Worm (Caenorhabditis elegans): ENCODE data around the gene snu-13.

Gene snu-13

DNA sequence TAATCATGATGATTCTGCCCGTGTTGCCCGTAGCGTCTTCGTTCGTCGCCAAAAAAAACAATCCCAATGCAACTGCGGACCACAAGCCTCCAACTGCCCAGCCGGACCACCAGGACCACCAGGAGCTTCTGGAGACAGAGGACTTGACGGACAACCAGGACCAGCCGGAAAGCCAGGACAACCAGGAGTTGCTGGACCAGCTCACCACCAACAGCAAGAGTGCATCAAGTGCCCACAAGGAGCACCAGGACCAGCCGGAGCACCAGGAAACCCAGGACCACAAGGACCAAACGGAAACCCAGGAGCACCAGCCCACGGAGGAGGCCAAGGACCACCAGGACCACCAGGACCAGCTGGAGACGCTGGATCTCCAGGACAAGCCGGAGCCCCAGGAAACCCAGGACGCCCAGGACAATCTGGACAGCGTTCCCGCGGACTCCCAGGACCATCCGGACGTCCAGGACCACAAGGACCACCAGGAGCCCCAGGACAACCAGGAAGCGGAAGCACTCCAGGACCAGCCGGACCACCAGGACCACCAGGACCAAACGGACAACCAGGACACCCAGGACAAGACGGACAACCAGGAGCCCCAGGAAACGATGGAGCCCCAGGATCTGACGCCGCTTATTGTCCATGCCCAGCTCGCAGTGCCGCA lies 49.1 kb upstream of the snu-13 start:
- TF ChIP-seq zip-5 (tag; optimal IDR thresholded peaks at IDR 0.05) (no peak), pax-1 (tag; optimal IDR thresholded peaks at IDR 0.05) (no peak), npax-4 (tag; optimal IDR thresholded peaks at IDR 0.05) (no peak), hlh-6 (tag; optimal IDR thresholded peaks at IDR 0.05) (no peak), syd-9 (tag; optimal IDR thresholded peaks at IDR 0.05) (peak; percentile 5), C08G9.2 (tag; optimal IDR thresholded peaks at IDR 0.05) (no peak), elt-4 (tag; optimal IDR thresholded peaks at IDR 0.05) (peak; percentile 85), tbx-7 (tag; optimal IDR thresholded peaks at IDR 0.05) (no peak), ceh-30 (tag; optimal IDR thresholded peaks at IDR 0.05) (no peak), lin-11 (tag; optimal IDR thresholded peaks at IDR 0.05) (no peak)

DNA sequence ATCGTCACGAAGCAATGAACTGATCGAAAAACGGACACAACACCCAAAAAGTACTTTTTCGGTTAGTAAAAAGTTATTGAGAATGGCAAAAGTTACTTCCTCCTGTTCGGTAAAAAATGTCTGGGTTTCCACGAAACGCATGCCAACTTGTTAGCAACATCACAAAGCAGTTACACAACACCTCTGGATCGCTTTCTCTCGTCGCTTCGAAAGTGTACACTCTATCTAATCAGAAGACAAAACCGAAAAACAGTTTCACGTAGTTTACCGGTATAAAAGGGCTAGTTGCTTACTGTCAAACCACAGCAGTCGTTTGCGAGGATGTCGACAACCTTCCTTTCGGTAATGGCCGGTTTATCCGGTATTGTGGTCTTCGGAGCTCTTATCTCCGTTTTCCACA lies 48.5 kb upstream of the snu-13 start, which contains the start of gene col-80:
col-80 (plus strand) TSS at position 301 of the 400 bp plus-strand sequence.
- TF ChIP-seq sox-4 (tag; optimal IDR thresholded peaks at IDR 0.05): no peak
- TF ChIP-seq pqm-1 (tag; optimal IDR thresholded peaks at IDR 0.05): no peak
- no peak for TF ChIP-seq ahr-1 (tag; optimal IDR thresholded peaks at IDR 0.05)
- TF ChIP-seq pag-3 (tag; optimal IDR thresholded peaks at IDR 0.05; ENCODE audit: borderline replicate concordance): no peak
- no peak for TF ChIP-seq ceh-31 (tag; optimal IDR thresholded peaks at IDR 0.05)
- no peak for TF ChIP-seq pros-1 (tag; optimal IDR thresholded peaks at IDR 0.05)
- TF ChIP-seq pha-2 (tag; optimal IDR thresholded peaks at IDR 0.05): no peak
- no peak for TF ChIP-seq sox-2 (GFP tag; IDR thresholded peaks at IDR 0.05)
- no peak for TF ChIP-seq unc-86 (tag; optimal IDR thresholded peaks at IDR 0.05)
- TF ChIP-seq ceh-45 (GFP tag; IDR thresholded peaks at IDR 0.05): no peak
- no peak for TF ChIP-seq K02D7.2 (tag; optimal IDR thresholded peaks at IDR 0.05)
- no peak for TF ChIP-seq ceh-19 (GFP tag; optimal IDR thresholded peaks at IDR 0.05)
- no peak for TF ChIP-seq ztf-16 (tag; optimal IDR thresholded peaks at IDR 0.05)
- TF ChIP-seq sdc-2 (tag; optimal IDR thresholded peaks at IDR 0.05): no peak

DNA sequence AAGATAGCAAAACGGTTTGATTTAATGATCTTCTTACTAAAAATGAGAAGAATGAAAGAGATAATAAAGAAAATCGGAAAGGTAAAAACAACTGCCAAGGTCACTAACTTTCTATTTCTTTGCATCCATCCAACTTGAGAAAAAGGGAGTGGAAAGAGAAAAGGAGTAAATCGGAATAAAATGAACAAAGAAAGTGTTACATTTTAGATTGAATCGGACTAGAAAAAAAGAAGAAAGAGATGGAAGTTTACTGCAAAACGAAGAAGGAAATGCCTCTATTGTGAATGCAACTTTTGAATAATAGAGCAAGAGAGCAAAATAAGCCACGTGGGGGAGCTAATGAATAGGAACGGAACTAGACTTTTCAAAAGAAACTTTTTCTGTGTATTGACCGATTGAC lies 47.6 kb upstream of the snu-13 start:
- TF ChIP-seq ceh-18 (tag; optimal IDR thresholded peaks at IDR 0.05) (no peak), K02D7.2 (tag; optimal IDR thresholded peaks at IDR 0.05) (no peak), ttx-3 (tag; optimal IDR thresholded peaks at IDR 0.05) (no peak), hlh-30 (tag; optimal IDR thresholded peaks at IDR 0.05; ENCODE audit: insufficient read depth) (no peak), syd-9 (tag; optimal IDR thresholded peaks at IDR 0.05) (no peak), rnt-1 (tag; optimal IDR thresholded peaks at IDR 0.05) (no peak)

DNA sequence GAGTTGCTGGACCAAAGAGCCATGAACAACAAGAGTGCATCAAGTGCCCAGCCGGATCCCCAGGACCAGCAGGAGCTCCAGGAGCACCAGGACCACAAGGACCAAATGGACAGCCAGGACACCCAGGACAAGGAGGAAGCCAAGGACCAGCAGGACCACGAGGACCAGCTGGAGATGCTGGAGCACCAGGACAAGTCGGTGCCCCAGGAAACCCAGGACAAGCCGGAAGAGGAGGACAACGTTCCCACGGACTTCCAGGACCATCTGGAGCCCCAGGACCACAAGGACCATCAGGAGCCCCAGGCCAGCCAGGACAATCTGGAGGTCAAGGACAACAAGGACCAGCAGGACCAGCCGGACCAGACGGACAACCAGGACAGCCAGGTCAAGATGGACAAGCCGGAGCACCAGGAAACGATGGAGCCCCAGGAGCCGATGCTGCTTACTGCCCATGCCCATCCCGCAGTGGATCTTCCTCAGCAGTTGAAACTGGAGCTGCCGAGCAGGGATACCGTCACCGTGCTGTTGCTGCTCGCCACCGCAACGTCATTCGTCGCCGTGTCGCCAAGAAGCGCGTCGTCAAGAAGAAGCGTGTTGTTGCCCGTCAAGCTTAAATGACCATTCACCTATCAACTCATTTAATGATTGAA lies 47.0 kb upstream of the snu-13 start:
- peak; percentile 52 for TF ChIP-seq hlh-6 (tag; optimal IDR thresholded peaks at IDR 0.05)
- TF ChIP-seq pqm-1 (tag; optimal IDR thresholded peaks at IDR 0.05): no peak
- peak; percentile 50 for TF ChIP-seq elt-4 (tag; optimal IDR thresholded peaks at IDR 0.05)
- peak; percentile 22 for TF ChIP-seq C08G9.2 (tag; optimal IDR thresholded peaks at IDR 0.05)
- no peak for TF ChIP-seq elt-2 (tag; optimal IDR thresholded peaks at IDR 0.05)
- no peak for TF ChIP-seq ceh-34 (tag; optimal IDR thresholded peaks at IDR 0.05)
- no peak for TF ChIP-seq pat-9 (tag; optimal IDR thresholded peaks at IDR 0.05)

DNA sequence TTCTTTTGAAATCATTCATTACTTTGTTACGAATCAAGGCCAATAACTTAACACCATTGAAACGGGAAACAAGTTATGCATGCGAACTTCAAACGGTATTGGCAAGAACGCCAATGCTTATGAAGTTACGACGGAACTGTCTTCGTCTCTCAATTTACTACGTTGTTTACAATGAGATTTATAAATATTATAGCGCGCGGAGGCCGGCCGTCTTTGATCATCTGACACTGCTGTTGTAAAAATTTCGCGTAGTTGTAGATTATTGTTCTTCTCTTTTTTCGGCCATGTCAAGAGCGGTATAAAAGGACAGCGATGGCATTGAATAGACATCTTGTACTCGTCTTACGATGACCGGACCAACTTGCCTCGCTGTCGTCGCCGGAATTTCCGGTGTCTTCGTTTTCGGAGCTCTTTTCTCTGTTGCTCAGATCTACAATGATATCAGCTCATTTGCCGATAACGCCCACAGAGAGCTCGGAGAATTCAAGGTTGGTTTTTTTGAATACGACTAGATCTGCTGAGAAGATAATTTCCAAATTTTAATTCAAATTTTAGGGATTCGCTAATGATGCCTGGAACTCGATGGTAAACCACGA lies 46.2 kb upstream of the snu-13 start, which contains the start of gene col-39:
col-39 (plus strand) TSS at position 342 of the 596 bp plus-strand sequence.
- TF ChIP-seq sox-2 (GFP tag; IDR thresholded peaks at IDR 0.05): no peak
- TF ChIP-seq C38D4.7 (GFP tag; optimal IDR thresholded peaks at IDR 0.05): no peak
- no peak for TF ChIP-seq unc-86 (tag; optimal IDR thresholded peaks at IDR 0.05)
